Worm (Caenorhabditis elegans): ENCODE results near the gene Y39B6A.69.

The Y39B6A.69 gene

DNA sequence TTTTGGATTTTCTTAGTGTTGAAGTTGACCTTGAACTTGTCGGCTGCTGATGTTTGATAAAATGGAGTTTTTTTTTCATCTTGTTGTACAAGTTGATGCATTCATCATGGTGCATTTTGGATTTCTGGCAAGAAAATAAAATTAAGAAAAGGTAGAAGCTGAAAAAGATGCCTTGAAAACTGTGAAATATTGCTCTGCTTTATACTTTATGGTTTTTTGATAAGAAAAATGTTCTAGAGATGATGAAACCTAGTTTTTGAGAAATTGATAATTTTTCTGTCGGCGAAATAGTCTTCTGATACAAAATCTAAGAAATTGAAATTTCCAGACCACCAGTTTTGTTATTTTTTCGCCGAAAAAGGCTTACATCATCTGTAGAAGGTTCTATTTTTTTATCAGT is at the start of gene Y39B6A.69:
Gene Y39B6A.69 (minus strand): TSS at position 101 of the 400 bp plus-strand sequence.
- no peak for TF ChIP-seq ztf-23 (GFP tag; IDR thresholded peaks at IDR 0.05)
- no peak for TF ChIP-seq cog-1 (tag; optimal IDR thresholded peaks at IDR 0.05)
- TF ChIP-seq med-1 (GFP tag; optimal IDR thresholded peaks at IDR 0.05; ENCODE audit: insufficient read depth) = no peak
- TF ChIP-seq tab-1 (GFP tag; IDR thresholded peaks at IDR 0.05) = no peak
- TF ChIP-seq ztf-29 (GFP tag; IDR thresholded peaks at IDR 0.05) = no peak
- no peak for TF ChIP-seq flt-1 (GFP tag; IDR thresholded peaks at IDR 0.05)
- no peak for TF ChIP-seq T22C8.4 (GFP tag; IDR thresholded peaks at IDR 0.05)
- no peak for TF ChIP-seq klf-2 (GFP tag; conservative IDR thresholded peaks at IDR 0.05)

DNA sequence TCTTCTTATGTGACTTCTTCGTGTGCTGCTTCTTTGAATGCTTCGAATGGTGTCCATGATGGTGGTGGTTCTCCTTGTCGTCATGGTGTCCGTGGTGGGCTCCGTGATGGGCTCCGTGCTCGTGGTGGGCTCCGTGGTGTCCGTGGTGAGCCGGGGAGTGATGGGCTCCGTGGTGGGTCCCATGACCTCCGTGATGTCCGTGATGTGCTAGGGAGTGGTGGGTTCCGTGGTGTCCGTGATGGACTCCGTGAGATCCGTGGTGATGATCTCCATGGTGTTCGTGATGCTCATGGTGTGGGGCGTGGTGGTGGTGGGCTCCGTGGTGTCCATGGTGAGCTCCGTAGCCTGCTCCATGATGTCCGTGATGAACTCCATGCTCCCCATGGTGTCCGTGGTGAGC is 49.0 kb upstream of the Y39B6A.69 start:
- TF ChIP-seq med-1 (GFP tag; optimal IDR thresholded peaks at IDR 0.05; ENCODE audit: insufficient read depth) (no peak), T22C8.4 (GFP tag; IDR thresholded peaks at IDR 0.05) (no peak), klf-2 (GFP tag; conservative IDR thresholded peaks at IDR 0.05) (no peak), cog-1 (tag; optimal IDR thresholded peaks at IDR 0.05) (no peak), flt-1 (GFP tag; IDR thresholded peaks at IDR 0.05) (no peak), ztf-29 (GFP tag; IDR thresholded peaks at IDR 0.05) (no peak), tab-1 (GFP tag; IDR thresholded peaks at IDR 0.05) (no peak), ref-1 (GFP tag; conservative IDR thresholded peaks at IDR 0.05) (no peak), ztf-23 (GFP tag; IDR thresholded peaks at IDR 0.05) (no peak)

DNA sequence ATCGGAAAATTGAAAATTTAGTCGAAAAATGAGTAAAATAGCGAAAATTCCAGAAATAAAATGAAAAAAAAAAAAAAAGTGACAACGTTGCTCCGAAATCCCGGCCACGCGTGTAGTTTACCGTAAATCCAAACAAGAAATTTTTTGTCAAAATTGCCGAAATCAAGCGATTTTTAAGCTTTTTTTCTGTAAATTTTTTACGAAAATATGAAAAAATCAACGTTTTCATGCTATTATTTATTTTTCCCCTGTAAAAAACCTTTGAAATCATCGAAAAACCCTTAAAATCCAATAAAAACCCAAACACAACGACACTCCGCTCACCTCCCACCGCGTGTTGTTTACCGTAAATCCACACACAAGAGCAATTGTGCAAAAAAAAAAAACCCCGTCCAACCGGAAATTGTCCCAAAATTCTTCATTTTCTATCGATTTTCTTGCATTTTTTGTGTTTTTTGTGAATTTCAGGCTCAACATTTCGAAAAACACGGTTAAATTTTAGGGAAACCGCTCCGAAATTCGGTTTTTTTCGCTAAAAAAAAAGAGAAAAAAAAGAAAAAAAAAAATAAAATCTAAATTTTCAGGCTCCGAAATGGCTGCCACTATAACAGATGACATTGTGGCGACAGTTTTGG is 37.9 kb upstream of the Y39B6A.69 start, which contains the start of the genes Y39B6A.3 and pph-5:
Gene Y39B6A.3 (minus strand): TSS at position 51 of the 635 bp plus-strand sequence.
Gene pph-5 (plus strand): TSS at position 585 of the 635 bp plus-strand sequence.
- no peak for TF ChIP-seq T22C8.4 (GFP tag; IDR thresholded peaks at IDR 0.05)
- no peak for TF ChIP-seq ztf-29 (GFP tag; IDR thresholded peaks at IDR 0.05)
- TF ChIP-seq flt-1 (GFP tag; IDR thresholded peaks at IDR 0.05) = no peak
- no peak for TF ChIP-seq ref-1 (GFP tag; conservative IDR thresholded peaks at IDR 0.05)
- no peak for TF ChIP-seq klf-2 (GFP tag; conservative IDR thresholded peaks at IDR 0.05)

DNA sequence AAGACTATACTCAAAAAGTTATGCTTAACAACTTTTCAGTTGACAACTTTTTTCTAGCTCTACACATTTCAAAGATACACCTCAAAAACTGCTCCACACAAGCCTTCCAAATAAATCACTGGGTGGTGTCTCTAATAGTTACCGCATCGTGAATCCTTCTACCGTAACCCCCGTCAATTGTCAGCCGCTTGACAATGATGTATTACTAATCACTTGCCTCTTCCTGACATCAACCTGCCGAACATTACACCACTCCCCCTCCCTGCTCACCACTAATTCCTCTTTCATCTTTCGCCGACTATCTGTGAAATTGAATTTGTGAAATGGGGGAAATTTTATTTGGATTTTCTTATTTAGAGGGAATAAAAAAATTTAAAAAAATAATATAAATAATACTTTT is 29.5 kb upstream of the Y39B6A.69 start:
- no peak for TF ChIP-seq klf-2 (GFP tag; conservative IDR thresholded peaks at IDR 0.05)
- no peak for TF ChIP-seq ref-1 (GFP tag; conservative IDR thresholded peaks at IDR 0.05)
- TF ChIP-seq cog-1 (tag; optimal IDR thresholded peaks at IDR 0.05) = no peak
- no peak for TF ChIP-seq med-1 (GFP tag; optimal IDR thresholded peaks at IDR 0.05; ENCODE audit: insufficient read depth)
- TF ChIP-seq ztf-29 (GFP tag; IDR thresholded peaks at IDR 0.05) = no peak
- TF ChIP-seq tab-1 (GFP tag; IDR thresholded peaks at IDR 0.05) = no peak

DNA sequence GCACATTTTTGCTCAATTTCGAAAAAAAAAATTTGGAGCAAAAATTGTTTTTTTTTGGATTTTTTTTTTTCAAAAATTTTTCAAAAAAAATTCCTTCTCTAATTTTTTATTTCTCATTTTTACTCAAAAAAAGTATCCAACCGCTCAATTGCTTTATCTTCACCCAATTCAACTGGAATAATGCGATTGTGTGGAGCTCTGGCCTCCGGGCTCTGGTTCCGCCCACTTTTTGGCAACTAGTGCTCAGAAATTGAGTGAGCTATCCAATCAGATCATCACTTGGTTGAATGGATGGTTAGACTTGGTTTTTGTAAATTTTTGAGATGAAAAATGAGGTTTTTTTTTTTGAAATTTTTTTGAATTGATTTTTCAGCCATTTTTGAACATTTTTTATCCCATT is 26.7 kb upstream of the Y39B6A.69 start:
- TF ChIP-seq ref-1 (GFP tag; conservative IDR thresholded peaks at IDR 0.05) = no peak
- no peak for TF ChIP-seq cog-1 (tag; optimal IDR thresholded peaks at IDR 0.05)
- no peak for TF ChIP-seq flt-1 (GFP tag; IDR thresholded peaks at IDR 0.05)
- TF ChIP-seq klf-2 (GFP tag; conservative IDR thresholded peaks at IDR 0.05) = no peak
- TF ChIP-seq T22C8.4 (GFP tag; IDR thresholded peaks at IDR 0.05) = no peak
- no peak for TF ChIP-seq ztf-23 (GFP tag; IDR thresholded peaks at IDR 0.05)
- TF ChIP-seq med-1 (GFP tag; optimal IDR thresholded peaks at IDR 0.05; ENCODE audit: insufficient read depth) = no peak
- no peak for TF ChIP-seq tab-1 (GFP tag; IDR thresholded peaks at IDR 0.05)
- TF ChIP-seq ztf-29 (GFP tag; IDR thresholded peaks at IDR 0.05) = no peak

DNA sequence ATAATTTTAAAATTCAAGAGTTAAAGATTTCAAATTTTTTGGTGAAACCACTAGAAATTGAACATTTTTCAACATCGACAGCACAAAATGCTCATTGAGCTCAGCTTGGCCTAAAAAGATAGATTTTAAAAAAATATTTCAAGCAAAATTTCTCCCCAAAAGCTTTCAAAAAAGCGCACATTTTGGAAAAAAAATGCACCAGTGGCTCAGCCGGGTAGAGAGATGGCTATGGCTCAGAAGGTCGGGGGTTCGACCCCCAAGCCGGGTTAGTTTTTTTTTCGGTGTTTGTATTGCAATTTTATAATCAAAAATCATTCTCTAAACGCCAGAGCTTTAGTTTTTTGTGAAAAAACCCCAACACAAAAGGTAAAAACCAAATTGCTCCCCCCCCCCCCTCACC is 25.6 kb upstream of the Y39B6A.69 start:
- TF ChIP-seq ztf-29 (GFP tag; IDR thresholded peaks at IDR 0.05) = no peak
- no peak for TF ChIP-seq T22C8.4 (GFP tag; IDR thresholded peaks at IDR 0.05)
- TF ChIP-seq med-1 (GFP tag; optimal IDR thresholded peaks at IDR 0.05; ENCODE audit: insufficient read depth) = no peak
- TF ChIP-seq tab-1 (GFP tag; IDR thresholded peaks at IDR 0.05) = no peak
- no peak for TF ChIP-seq klf-2 (GFP tag; conservative IDR thresholded peaks at IDR 0.05)
- TF ChIP-seq ref-1 (GFP tag; conservative IDR thresholded peaks at IDR 0.05) = no peak
- TF ChIP-seq ztf-23 (GFP tag; IDR thresholded peaks at IDR 0.05) = no peak
- TF ChIP-seq flt-1 (GFP tag; IDR thresholded peaks at IDR 0.05) = no peak
- TF ChIP-seq cog-1 (tag; optimal IDR thresholded peaks at IDR 0.05) = no peak

DNA sequence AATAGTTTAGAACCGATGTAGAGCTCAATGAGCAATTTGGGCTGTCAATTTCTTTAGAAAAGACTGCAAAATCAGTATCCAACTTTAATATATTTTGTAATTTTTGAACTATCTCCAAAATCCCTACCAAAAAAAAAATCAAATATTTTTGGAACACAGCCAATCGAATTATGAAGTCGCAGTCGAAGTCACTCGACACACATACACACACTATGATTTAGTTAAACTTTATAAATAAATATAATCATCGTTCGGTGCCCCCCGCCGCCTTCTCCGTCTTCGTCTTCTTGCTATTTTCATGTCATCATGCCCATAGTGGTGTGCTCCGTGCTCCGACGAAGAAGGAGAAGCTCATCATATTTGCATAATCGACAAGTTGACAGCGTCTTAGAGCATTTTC is 24.8 kb upstream of the Y39B6A.69 start:
- TF ChIP-seq ref-1 (GFP tag; conservative IDR thresholded peaks at IDR 0.05) = no peak
- TF ChIP-seq flt-1 (GFP tag; IDR thresholded peaks at IDR 0.05) = no peak
- TF ChIP-seq ztf-23 (GFP tag; IDR thresholded peaks at IDR 0.05) = no peak
- TF ChIP-seq ztf-29 (GFP tag; IDR thresholded peaks at IDR 0.05) = no peak
- no peak for TF ChIP-seq tab-1 (GFP tag; IDR thresholded peaks at IDR 0.05)
- no peak for TF ChIP-seq cog-1 (tag; optimal IDR thresholded peaks at IDR 0.05)
- TF ChIP-seq klf-2 (GFP tag; conservative IDR thresholded peaks at IDR 0.05) = no peak
- TF ChIP-seq T22C8.4 (GFP tag; IDR thresholded peaks at IDR 0.05) = no peak

DNA sequence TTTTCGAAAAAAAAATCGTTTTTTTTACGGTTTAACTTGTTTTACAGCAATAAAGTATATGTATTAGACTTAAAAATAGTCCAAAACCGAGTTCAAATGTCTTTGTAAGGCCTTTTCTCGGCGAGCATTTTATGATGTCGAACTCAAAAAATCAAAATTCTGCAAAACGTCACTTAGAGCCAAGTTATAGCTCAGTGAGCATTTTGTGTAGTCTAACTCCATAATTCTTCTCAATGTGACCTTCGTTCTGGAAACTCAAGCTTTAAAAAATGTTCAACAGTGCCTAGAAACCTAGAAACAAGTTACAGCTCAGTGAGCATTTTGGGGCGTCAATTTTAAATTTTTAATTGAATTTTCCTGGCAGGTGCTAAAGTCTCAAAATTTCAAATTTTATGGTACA is 23.5 kb upstream of the Y39B6A.69 start:
- TF ChIP-seq flt-1 (GFP tag; IDR thresholded peaks at IDR 0.05) = no peak
- no peak for TF ChIP-seq tab-1 (GFP tag; IDR thresholded peaks at IDR 0.05)
- TF ChIP-seq T22C8.4 (GFP tag; IDR thresholded peaks at IDR 0.05) = no peak
- no peak for TF ChIP-seq cog-1 (tag; optimal IDR thresholded peaks at IDR 0.05)
- no peak for TF ChIP-seq ztf-23 (GFP tag; IDR thresholded peaks at IDR 0.05)
- no peak for TF ChIP-seq ztf-29 (GFP tag; IDR thresholded peaks at IDR 0.05)
- TF ChIP-seq klf-2 (GFP tag; conservative IDR thresholded peaks at IDR 0.05) = no peak
- no peak for TF ChIP-seq med-1 (GFP tag; optimal IDR thresholded peaks at IDR 0.05; ENCODE audit: insufficient read depth)
- no peak for TF ChIP-seq ref-1 (GFP tag; conservative IDR thresholded peaks at IDR 0.05)

DNA sequence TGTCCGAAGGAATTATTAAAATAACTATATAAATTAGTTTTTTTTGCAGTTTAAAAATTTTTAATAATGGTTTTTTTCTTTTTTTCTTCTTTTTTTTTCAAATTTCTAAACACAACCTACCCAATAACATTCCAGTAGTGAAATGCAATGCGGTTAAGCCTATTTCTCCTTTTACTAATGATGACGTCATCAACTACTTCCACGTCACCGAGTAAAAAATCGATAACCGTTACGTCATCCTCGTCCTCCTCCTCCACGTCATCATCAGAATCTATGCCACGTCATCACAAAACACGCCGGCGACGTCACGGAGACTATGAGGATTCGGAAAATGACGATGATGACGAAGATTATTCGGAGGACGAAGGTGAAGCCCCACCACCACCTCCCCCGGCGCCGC is 22.4 kb upstream of the Y39B6A.69 start, which contains the start of gene hot-2:
Gene hot-2 (plus strand): TSS at position 134 of the 400 bp plus-strand sequence.
- TF ChIP-seq med-1 (GFP tag; optimal IDR thresholded peaks at IDR 0.05; ENCODE audit: insufficient read depth) (no peak), tab-1 (GFP tag; IDR thresholded peaks at IDR 0.05) (no peak), cog-1 (tag; optimal IDR thresholded peaks at IDR 0.05) (no peak), T22C8.4 (GFP tag; IDR thresholded peaks at IDR 0.05) (no peak), ref-1 (GFP tag; conservative IDR thresholded peaks at IDR 0.05) (no peak), klf-2 (GFP tag; conservative IDR thresholded peaks at IDR 0.05) (no peak), ztf-29 (GFP tag; IDR thresholded peaks at IDR 0.05) (no peak)

DNA sequence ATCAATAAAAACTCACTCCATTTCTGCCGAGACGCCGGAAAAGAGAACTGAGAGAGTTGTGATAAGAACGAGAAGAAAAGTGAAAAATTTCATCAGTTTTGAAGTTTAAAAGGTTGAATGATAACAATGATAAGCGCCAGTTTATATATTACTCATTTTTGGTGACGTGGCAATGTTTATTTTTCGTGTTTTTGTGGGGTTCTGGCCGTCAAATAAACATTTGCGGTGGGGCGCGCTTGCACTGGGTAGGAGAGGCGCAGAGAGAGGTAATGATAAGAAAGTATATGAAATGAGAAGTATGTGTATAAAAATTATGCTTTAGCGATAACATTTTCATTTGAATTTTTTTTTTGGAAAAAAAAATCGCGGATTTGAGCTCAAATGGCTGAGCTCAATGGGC is 6.4 kb upstream of the Y39B6A.69 start, which contains the start of gene Y39B6A.5:
Gene Y39B6A.5 (minus strand): TSS at position 214 of the 400 bp plus-strand sequence.
- TF ChIP-seq ref-1 (GFP tag; conservative IDR thresholded peaks at IDR 0.05) (no peak), med-1 (GFP tag; optimal IDR thresholded peaks at IDR 0.05; ENCODE audit: insufficient read depth) (no peak), T22C8.4 (GFP tag; IDR thresholded peaks at IDR 0.05) (no peak), flt-1 (GFP tag; IDR thresholded peaks at IDR 0.05) (no peak), klf-2 (GFP tag; conservative IDR thresholded peaks at IDR 0.05) (no peak), cog-1 (tag; optimal IDR thresholded peaks at IDR 0.05) (no peak), tab-1 (GFP tag; IDR thresholded peaks at IDR 0.05) (no peak), ztf-29 (GFP tag; IDR thresholded peaks at IDR 0.05) (no peak), ztf-23 (GFP tag; IDR thresholded peaks at IDR 0.05) (no peak)

All from whole organism, midembryonic.